Fruit fly (Drosophila melanogaster): ENCODE measurements around the gene Alp11.

Gene Alp11

DNA sequence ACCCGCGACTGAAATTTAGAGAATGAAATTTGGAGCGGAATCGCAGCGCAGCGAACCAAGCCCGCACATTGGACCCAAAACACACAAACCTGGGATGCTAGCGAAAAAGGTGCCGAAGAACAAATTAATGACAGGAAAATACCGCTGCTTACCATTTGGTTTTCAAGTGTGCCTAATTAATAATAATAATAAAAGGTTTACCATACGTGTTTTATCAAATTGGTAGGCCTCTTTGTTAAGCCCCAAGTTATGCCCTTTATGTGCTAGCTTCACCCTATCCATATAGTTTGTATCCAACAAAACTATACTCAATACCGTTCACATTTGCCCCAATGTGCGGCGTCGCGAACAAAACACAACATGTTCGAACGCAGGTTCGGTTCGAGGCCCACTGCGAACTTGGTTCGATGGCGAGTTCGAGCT lies 33.3 kb upstream of the Alp11 start, which contains the start of gene Ac13E (continued):
- TF ChIP-seq tna (GFP tag; IDR thresholded peaks at IDR 0.05; ENCODE audit: partially characterized antibody) (0 out of 2 replicates have a peak, but pooled peaks have one; percentile 46), Fer3 (tag; optimal IDR thresholded peaks at IDR 0.05) (peak; percentile 85), CG2116 (GFP tag; optimal IDR thresholded peaks at IDR 0.05) (peak; percentile 67), H2.0 (GFP tag; IDR thresholded peaks at IDR 0.05) (peak; percentile 82), Rfx (GFP tag; IDR thresholded peaks at IDR 0.05) (peak; percentile 92), emc (GFP tag; optimal IDR thresholded peaks at IDR 0.05) (no peak), Hr78 (GFP tag; optimal IDR thresholded peaks at IDR 0.05) (peak in 1 of 2 experiments; percentile 62), salm (tag; optimal IDR thresholded peaks at IDR 0.05) (peak; percentile 88), kah (GFP tag; optimal IDR thresholded peaks at IDR 0.05) (peak; percentile 80), CG14050 (GFP tag; IDR thresholded peaks at IDR 0.05) (peak; percentile 80), CG8281 (tag; optimal IDR thresholded peaks at IDR 0.05) (peak; percentile 73), nmo (GFP tag; optimal IDR thresholded peaks at IDR 0.05) (peak; percentile 92), Max (GFP tag; optimal IDR thresholded peaks at IDR 0.05) (peak; percentile 82), HLHmδ (GFP tag; optimal IDR thresholded peaks at IDR 0.05) (no peak), p53 (GFP tag; optimal IDR thresholded peaks at IDR 0.05) (peak; percentile 20), Dfd (GFP tag; optimal IDR thresholded peaks at IDR 0.05) (no peak), ATbp (GFP tag; optimal IDR thresholded peaks at IDR 0.05) (peak; percentile 85), CG13775 (GFP tag; optimal IDR thresholded peaks at IDR 0.05) (peak; percentile 90), CG3065 (GFP tag; optimal IDR thresholded peaks at IDR 0.05) (peak; percentile 61), CG8290 (GFP tag; optimal IDR thresholded peaks at IDR 0.05) (peak; percentile 68), CG8290 (tag; optimal IDR thresholded peaks at IDR 0.05) (peak; percentile 54 to 68), trem (tag; optimal IDR thresholded peaks at IDR 0.05) (peak; percentile 83), Tbp (GFP tag; optimal IDR thresholded peaks at IDR 0.05) (no peak), CG15073 (GFP tag; optimal IDR thresholded peaks at IDR 0.05) (peak; percentile 27), CG4282 (GFP tag; optimal IDR thresholded peaks at IDR 0.05) (peak; percentile 90), pfk (GFP tag; optimal IDR thresholded peaks at IDR 0.05) (peak; percentile 38), CG14014 (GFP tag; IDR thresholded peaks at IDR 0.05) (peak; percentile 92), CG5180 (GFP tag; optimal IDR thresholded peaks at IDR 0.05) (peak; percentile 100), CG10366 (GFP tag; IDR thresholded peaks at IDR 0.05) (peak; percentile 82), hbn (GFP tag; IDR thresholded peaks at IDR 0.05; ENCODE audit: partially characterized antibody) (0 out of 2 replicates have a peak, but pooled peaks have one; percentile 18), ac (GFP tag; optimal IDR thresholded peaks at IDR 0.05) (peak; percentile 71), CG1024 (GFP tag; IDR thresholded peaks at IDR 0.05) (peak; percentile 59), Eip74EF (GFP tag; optimal IDR thresholded peaks at IDR 0.05) (peak in 1 of 2 experiments; percentile 88), CG6854 (GFP tag; optimal IDR thresholded peaks at IDR 0.05) (peak; percentile 89), Vsx1 (GFP tag; optimal IDR thresholded peaks at IDR 0.05) (peak; percentile 74), CG11085 (GFP tag; IDR thresholded peaks at IDR 0.05) (peak; percentile 64; the same call in 1 of the 2 replicates), CG16863 (GFP tag; optimal IDR thresholded peaks at IDR 0.05) (peak; percentile 82), CG8765 (GFP tag; IDR thresholded peaks at IDR 0.05) (peak; percentile 77), CG2202 (tag; optimal IDR thresholded peaks at IDR 0.05) (peak; percentile 90), Fer1 (GFP tag; optimal IDR thresholded peaks at IDR 0.05) (peak; percentile 94), CG34376 (GFP tag; optimal IDR thresholded peaks at IDR 0.05) (peak; percentile 93), Dbx (GFP tag; IDR thresholded peaks at IDR 0.05) (peak; percentile 90), ase (GFP tag; IDR thresholded peaks at IDR 0.05) (peak; percentile 75), YL-1 (GFP tag; optimal IDR thresholded peaks at IDR 0.05) (peak; percentile 64), CG16815 (GFP tag; optimal IDR thresholded peaks at IDR 0.05) (peak; percentile 88), Scr (GFP tag; IDR thresholded peaks at IDR 0.05; ENCODE audit: partially characterized antibody) (peak; percentile 57), dati (GFP tag; IDR thresholded peaks at IDR 0.05) (peak; percentile 45; the same call in 1 of the 2 replicates), mam (GFP tag; optimal IDR thresholded peaks at IDR 0.05) (peak; percentile 82), CG7987 (GFP tag; optimal IDR thresholded peaks at IDR 0.05) (peak; percentile 26)

Data from whole organism, embryonic.